Worm (Caenorhabditis elegans): ENCODE data around the gene Y22F5A.11.

DNA sequence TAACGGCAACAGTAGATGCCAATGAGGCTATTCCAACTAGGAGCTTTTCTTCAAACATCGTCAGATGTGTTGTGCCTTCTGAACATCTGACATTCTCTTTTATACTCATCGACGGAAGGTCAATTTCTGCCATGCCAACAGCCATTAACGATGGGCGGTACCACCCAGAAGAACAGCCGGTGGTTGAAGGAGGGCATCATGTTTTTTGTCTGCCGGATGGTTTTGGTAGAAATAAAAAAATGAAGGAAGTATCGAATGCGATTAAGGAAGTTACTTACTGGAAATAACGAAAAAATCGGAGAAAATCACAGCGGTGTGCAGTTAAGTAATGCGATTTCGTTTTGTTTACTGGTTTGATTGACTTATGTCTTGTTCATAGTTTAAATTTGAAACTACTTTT, 19.1 kb upstream of the Y22F5A.11 start, which contains the start of gene col-150:
- no peak for TF ChIP-seq him-1 (tag; optimal IDR thresholded peaks at IDR 0.05)
- no peak for TF ChIP-seq dao-5 (tag; optimal IDR thresholded peaks at IDR 0.05)

All from whole organism, L4/young adult.